Worm (Caenorhabditis elegans): Measurements from ENCODE around the gene C07A12.2.

ce11 chrX:4585579-4585978, 40.9 kb downstream of the C07A12.2 start, which contains the start of gene C05E11.7:
- TF ChIP-seq nhr-25 (tag; optimal IDR thresholded peaks at IDR 0.05), result no peak
- no peak for TF ChIP-seq F13H6.1 (tag; optimal IDR thresholded peaks at IDR 0.05)
- TF ChIP-seq ztf-11 (tag; optimal IDR thresholded peaks at IDR 0.05), result no peak
- TF ChIP-seq nhr-77 (tag; optimal IDR thresholded peaks at IDR 0.05), result no peak
- TF ChIP-seq unc-62 (GFP tag; optimal IDR thresholded peaks at IDR 0.05), result no peak
- TF ChIP-seq Y55F3AM.14 (GFP tag; optimal IDR thresholded peaks at IDR 0.05), result no peak
- TF ChIP-seq unc-39 (tag; optimal IDR thresholded peaks at IDR 0.05), result no peak
- no peak for TF ChIP-seq nhr-6 (tag; optimal IDR thresholded peaks at IDR 0.05)
- TF ChIP-seq R02D3.7 (tag; optimal IDR thresholded peaks at IDR 0.05), result no peak
- no peak for TF ChIP-seq lin-39 (tag; optimal IDR thresholded peaks at IDR 0.05)
- no peak for TF ChIP-seq ceh-16 (tag; optimal IDR thresholded peaks at IDR 0.05)
- TF ChIP-seq aly-2 (tag; optimal IDR thresholded peaks at IDR 0.05), result no peak
- no peak for TF ChIP-seq mab-5 (tag; optimal IDR thresholded peaks at IDR 0.05)
- no peak for TF ChIP-seq snpc-4 (tag; optimal IDR thresholded peaks at IDR 0.05)
